Worm (Caenorhabditis elegans) whole organism, midembryonic: ENCODE data around the gene npr-25.

Experiments used
- T22C8.4 ChIP-seq: fragments of 200-800 bp; sonication (Bioruptor generic); IDR thresholded peaks from 2 replicates; pipeline ENCODE4 v1.3.6; 2022; ENCODE audit warnings: missing genetic modification characterization, missing compliant biosample characterization
- cog-1 ChIP-seq: sonication (generic microtip); optimal IDR thresholded peaks from 2 replicates; lab custom pipeline; 2016; ENCODE audit warnings: missing genetic modification characterization, missing compliant biosample characterization
- flt-1 ChIP-seq: fragments of 200-800 bp; sonication (Bioruptor generic); IDR thresholded peaks from 2 replicates; pipeline ENCODE4 v1.3.6; 2022; ENCODE audit warnings: missing genetic modification characterization, missing compliant biosample characterization
- med-1 ChIP-seq: sonication (generic microtip); optimal IDR thresholded peaks from 2 replicates; lab custom pipeline; 2017; ENCODE audit warnings: missing genetic modification characterization, mild to moderate bottlenecking, missing compliant biosample characterization, antibody characterized with exemption, missing genetic modification reagents; ENCODE audit not compliant: insufficient read depth
- ztf-23 ChIP-seq: fragments of 200-800 bp; sonication (Bioruptor generic); IDR thresholded peaks from 2 replicates; pipeline ENCODE4 v1.3.6; 2022; ENCODE audit warnings: missing genetic modification reagents, missing genetic modification characterization, missing compliant biosample characterization

ce11 chrV:11341130-11341675 lies 11.6 kb downstream of the npr-25 start:
- TF ChIP-seq flt-1 (GFP tag; lab: Robert Waterston, UW), result no peak
- no peak for TF ChIP-seq T22C8.4 (GFP tag; lab: Robert Waterston, UW)
- no peak for TF ChIP-seq med-1 (GFP tag; lab: Kevin White, UChicago)
- TF ChIP-seq cog-1, result no peak
- TF ChIP-seq ztf-23, result no peak
